Worm (Caenorhabditis elegans) whole organism, late embryonic: ENCODE measurements around the gene algn-1.

Experiments used
- C38D4.7 ChIP-seq: fragments of 200-800 bp; sonication (Bioruptor generic); optimal IDR thresholded peaks from 2 replicates; lab custom pipeline; 2018; ENCODE audit warnings: mild to moderate bottlenecking, missing genetic modification characterization, moderate library complexity, missing compliant biosample characterization
- K02D7.2 ChIP-seq: sonication (generic microtip); optimal IDR thresholded peaks from 2 replicates; lab custom pipeline; 2017; ENCODE audit warnings: mild to moderate bottlenecking, missing genetic modification characterization, missing compliant biosample characterization
- K09A11.1 ChIP-seq: sonication (generic microtip); optimal IDR thresholded peaks from 2 replicates; lab custom pipeline; 2017; ENCODE audit warnings: antibody characterized with exemption, mild to moderate bottlenecking, missing genetic modification characterization, missing compliant biosample characterization; ENCODE audit not compliant: insufficient read depth
- Y22D7AL.16 ChIP-seq: sonication (generic microtip); optimal IDR thresholded peaks from 2 replicates; lab custom pipeline; 2016; ENCODE audit warnings: missing genetic modification characterization, missing compliant biosample characterization
- ahr-1 ChIP-seq: sonication (generic microtip); optimal IDR thresholded peaks from 2 replicates; lab custom pipeline; 2016; ENCODE audit warnings: missing genetic modification characterization, missing compliant biosample characterization
- ama-1 ChIP-seq: fragments of 150-350 bp; optimal IDR thresholded peaks from 2 replicates; lab custom pipeline; 2014
- ceh-18 ChIP-seq: sonication (generic microtip); optimal IDR thresholded peaks from 2 replicates; lab custom pipeline; 2016; ENCODE audit warnings: missing genetic modification characterization, missing compliant biosample characterization
- ceh-19 ChIP-seq: fragments of 200-800 bp; sonication (Bioruptor generic); optimal IDR thresholded peaks from 2 replicates; lab custom pipeline; 2018; ENCODE audit warnings: mild to moderate bottlenecking, missing genetic modification characterization, missing compliant biosample characterization
- ceh-2 ChIP-seq: sonication (generic microtip); optimal IDR thresholded peaks from 2 replicates; lab custom pipeline; 2016; ENCODE audit warnings: missing genotype, missing genetic modification characterization, missing compliant biosample characterization
- ceh-22 ChIP-seq: sonication (generic microtip); optimal IDR thresholded peaks from 2 replicates; lab custom pipeline; 2017; ENCODE audit warnings: missing biosample characterization, missing genetic modification characterization
- ceh-24 ChIP-seq: sonication (generic microtip); optimal IDR thresholded peaks from 2 replicates; lab custom pipeline; 2016; ENCODE audit warnings: mild to moderate bottlenecking, missing genetic modification characterization, missing compliant biosample characterization
- ceh-30 ChIP-seq: fragments of 150-350 bp; optimal IDR thresholded peaks from 2 replicates; lab custom pipeline; 2014; ENCODE audit warnings: missing biosample characterization, missing genetic modification characterization
- ceh-6 ChIP-seq: fragments of 200-800 bp; sonication (Bioruptor generic); optimal IDR thresholded peaks from 2 replicates; lab custom pipeline; 2018; ENCODE audit warnings: mild to moderate bottlenecking, missing genetic modification characterization, missing compliant biosample characterization
- che-1 ChIP-seq: sonication (generic microtip); optimal IDR thresholded peaks from 2 replicates; lab custom pipeline; 2016; ENCODE audit warnings: mild to moderate bottlenecking, missing genetic modification characterization, missing compliant biosample characterization
- dmd-4 ChIP-seq: sonication (generic microtip); optimal IDR thresholded peaks from 2 replicates; lab custom pipeline; 2016; ENCODE audit warnings: borderline replicate concordance, missing genetic modification characterization, missing compliant biosample characterization
- dve-1 ChIP-seq: sonication (generic microtip); optimal IDR thresholded peaks from 2 replicates; lab custom pipeline; 2017; ENCODE audit warnings: antibody characterized with exemption, mild to moderate bottlenecking, missing genetic modification characterization, missing compliant biosample characterization
- elt-2 ChIP-seq: sonication (generic microtip); optimal IDR thresholded peaks from 2 replicates; lab custom pipeline; 2016; ENCODE audit warnings: missing genetic modification reagents, missing genetic modification characterization, missing compliant biosample characterization
- ets-4 ChIP-seq: sonication (generic microtip); optimal IDR thresholded peaks from 2 replicates; lab custom pipeline; 2016; ENCODE audit warnings: missing genetic modification characterization, missing compliant biosample characterization
- eyg-1 ChIP-seq: sonication (generic microtip); optimal IDR thresholded peaks from 2 replicates; lab custom pipeline; 2016; ENCODE audit warnings: missing genotype, missing genetic modification characterization, missing compliant biosample characterization
- fax-1 ChIP-seq: sonication (generic microtip); optimal IDR thresholded peaks from 2 replicates; lab custom pipeline; 2016; ENCODE audit warnings: missing genotype, missing genetic modification characterization, missing compliant biosample characterization
- gmeb-2 ChIP-seq: sonication (generic microtip); optimal IDR thresholded peaks from 2 replicates; lab custom pipeline; 2016; ENCODE audit warnings: missing genetic modification characterization, inconsistent platforms, missing compliant biosample characterization
- hlh-13 ChIP-seq: fragments of 200-800 bp; sonication (Bioruptor generic); optimal IDR thresholded peaks from 2 replicates; lab custom pipeline; 2018; ENCODE audit warnings: mild to moderate bottlenecking, missing genetic modification characterization, missing compliant biosample characterization
- hlh-30 ChIP-seq: sonication (generic microtip); optimal IDR thresholded peaks from 2 replicates; lab custom pipeline; 2017; ENCODE audit warnings: antibody characterized with exemption, missing genetic modification characterization, missing compliant biosample characterization; ENCODE audit not compliant: insufficient read depth
- hlh-6 ChIP-seq: sonication (generic microtip); optimal IDR thresholded peaks from 2 replicates; lab custom pipeline; 2016; ENCODE audit warnings: missing genotype, missing genetic modification characterization, missing compliant biosample characterization
- lim-6 ChIP-seq: sonication (generic microtip); optimal IDR thresholded peaks from 2 replicates; lab custom pipeline; 2016; ENCODE audit warnings: missing genetic modification characterization, missing compliant biosample characterization
- lin-11 ChIP-seq: fragments of 200-800 bp; sonication (Bioruptor generic); optimal IDR thresholded peaks from 2 replicates; lab custom pipeline; 2018; ENCODE audit warnings: mild to moderate bottlenecking, missing genetic modification characterization, missing compliant biosample characterization
- mec-3 ChIP-seq: sonication (generic microtip); optimal IDR thresholded peaks from 2 replicates; lab custom pipeline; 2016; ENCODE audit warnings: borderline replicate concordance, missing genetic modification characterization, missing compliant biosample characterization
- nfya-1 ChIP-seq: sonication (generic microtip); optimal IDR thresholded peaks from 2 replicates; lab custom pipeline; 2017; ENCODE audit warnings: missing genetic modification characterization, mild to moderate bottlenecking, missing compliant biosample characterization, antibody characterized with exemption, moderate library complexity
- nhr-11 ChIP-seq: fragments of 150-350 bp; optimal IDR thresholded peaks from 2 replicates; lab custom pipeline; 2014; ENCODE audit warnings: missing biosample characterization, missing genetic modification characterization
- nhr-232 ChIP-seq: sonication (generic microtip); optimal IDR thresholded peaks from 2 replicates; lab custom pipeline; 2016; ENCODE audit warnings: missing genetic modification characterization, missing compliant biosample characterization
- pag-3 ChIP-seq: sonication (generic microtip); optimal IDR thresholded peaks from 2 replicates; lab custom pipeline; 2016; ENCODE audit warnings: missing compliant biosample characterization, missing genetic modification characterization, borderline replicate concordance
- pax-1 ChIP-seq: fragments of 150-350 bp; optimal IDR thresholded peaks from 2 replicates; lab custom pipeline; 2014; ENCODE audit warnings: missing biosample characterization, missing genetic modification characterization
- pha-4 ChIP-seq: fragments of 150-350 bp; optimal IDR thresholded peaks from 2 replicates; lab custom pipeline; 2018; ENCODE audit warnings: missing biosample characterization, missing genetic modification reagents, missing genetic modification characterization
- pqm-1 ChIP-seq: sonication (generic microtip); optimal IDR thresholded peaks from 2 replicates; lab custom pipeline; 2016; ENCODE audit warnings: missing genetic modification characterization, missing compliant biosample characterization
- ref-2 ChIP-seq: sonication (generic microtip); optimal IDR thresholded peaks from 2 replicates; lab custom pipeline; 2016; ENCODE audit warnings: missing genetic modification characterization, missing compliant biosample characterization
- rnt-1 ChIP-seq: sonication (generic microtip); optimal IDR thresholded peaks from 2 replicates; lab custom pipeline; 2016; ENCODE audit warnings: missing genetic modification characterization, missing compliant biosample characterization
- sox-4 ChIP-seq: sonication (generic microtip); optimal IDR thresholded peaks from 2 replicates; lab custom pipeline; 2017; ENCODE audit warnings: mild to moderate bottlenecking, missing genetic modification characterization, inconsistent platforms, missing compliant biosample characterization
- syd-9 ChIP-seq: sonication (generic microtip); optimal IDR thresholded peaks from 2 replicates; lab custom pipeline; 2016; ENCODE audit warnings: mild to moderate bottlenecking, missing genetic modification characterization, moderate library complexity, missing compliant biosample characterization
- tbx-7 ChIP-seq: sonication (generic microtip); optimal IDR thresholded peaks from 2 replicates; lab custom pipeline; 2016; ENCODE audit warnings: missing genotype, missing genetic modification characterization, missing compliant biosample characterization
- ttx-3 ChIP-seq: sonication (generic microtip); optimal IDR thresholded peaks from 2 replicates; lab custom pipeline; 2016; ENCODE audit warnings: missing genetic modification reagents, missing genetic modification characterization, missing compliant biosample characterization
- unc-3 ChIP-seq, 2 experiments: fragments of 200-800 bp in 1 of 2; sonication (Bioruptor generic) in 1 of 2; sonication (generic microtip) in 1 of 2; conservative IDR thresholded peaks in 1 of 2; optimal IDR thresholded peaks in 1 of 2; 2 replicates each; pipeline versions ENCODE4 v1.3.6 to Lab custom; 2016 to 2022; ENCODE audit warnings: missing compliant biosample characterization in 2 of 2, missing genetic modification characterization in 2 of 2, missing genetic modification reagents in 1 of 2
- unc-55 ChIP-seq: sonication (generic microtip); optimal IDR thresholded peaks from 2 replicates; lab custom pipeline; 2017; ENCODE audit warnings: missing biosample characterization, missing genetic modification reagents, missing genetic modification characterization
- unc-86 ChIP-seq: sonication (generic microtip); optimal IDR thresholded peaks from 2 replicates; lab custom pipeline; 2016; ENCODE audit warnings: missing genetic modification characterization, missing compliant biosample characterization
- zip-5 ChIP-seq: sonication (generic microtip); optimal IDR thresholded peaks from 2 replicates; lab custom pipeline; 2016; ENCODE audit warnings: missing genetic modification characterization, missing compliant biosample characterization

algn-1 gene

ce11 chrIII:6418254-6418653, 41.7 kb upstream of the algn-1 start:
- no peak for TF ChIP-seq unc-86 (tag; lab: Kevin White, UChicago)
- no peak for TF ChIP-seq C38D4.7
- no peak for TF ChIP-seq ahr-1 (tag; lab: Kevin White, UChicago)
- TF ChIP-seq dve-1 (tag; lab: Kevin White, UChicago) = no peak
- no peak for TF ChIP-seq nfya-1 (tag; lab: Kevin White, UChicago)
- TF ChIP-seq pqm-1 (tag; lab: Kevin White, UChicago) = no peak
- TF ChIP-seq hlh-13 (GFP tag; lab: Kevin White, UChicago) = no peak
- TF ChIP-seq ttx-3 (tag; lab: Kevin White, UChicago) = no peak
- TF ChIP-seq, all 69 proteins: peak for 0

DNA sequence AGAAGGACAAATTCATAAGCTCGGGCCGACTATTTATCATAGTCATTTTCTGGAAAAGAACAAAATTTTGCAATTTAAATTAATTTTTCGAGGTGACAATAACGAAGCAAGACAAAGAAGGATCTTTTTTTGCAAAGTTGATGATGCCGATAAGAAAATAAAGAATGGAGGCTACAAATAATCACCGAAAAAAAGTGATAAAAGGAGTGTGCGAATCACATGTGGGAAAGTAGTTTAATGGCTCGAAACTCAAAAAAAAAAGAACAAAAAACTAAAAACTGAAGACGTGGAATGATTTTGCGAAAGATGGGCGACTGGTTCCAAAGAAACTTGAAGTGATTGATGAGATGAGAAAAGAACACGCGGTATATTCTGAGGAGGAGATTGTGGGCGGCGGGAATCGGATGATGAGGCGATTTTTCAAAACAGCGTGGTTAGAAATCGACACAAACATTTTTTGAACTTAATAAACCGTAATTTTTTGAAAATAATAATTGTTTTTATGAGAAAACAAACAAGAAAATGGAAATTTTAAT, 40.4 kb upstream of the algn-1 start, which contains the start of gene atgl-1:
TSS of gene atgl-1 (minus strand) at position 51 of the 536 bp plus-strand sequence.
- TF ChIP-seq C38D4.7 = no peak
- TF ChIP-seq hlh-6 (tag; lab: Kevin White, UChicago) = no peak
- no peak for TF ChIP-seq pqm-1 (tag; lab: Kevin White, UChicago)
- TF ChIP-seq syd-9 = no peak
- no peak for TF ChIP-seq unc-3 (GFP tag; conservative IDR thresholded peaks at IDR 0.05; lab: Robert Waterston, UW)
- TF ChIP-seq unc-3 (tag; optimal IDR thresholded peaks at IDR 0.05; lab: Kevin White, UChicago) = no peak
- TF ChIP-seq fax-1 (tag; lab: Kevin White, UChicago) = no peak
- TF ChIP-seq tbx-7 (tag; lab: Kevin White, UChicago) = no peak
- no peak for TF ChIP-seq lin-11 (tag; lab: Kevin White, UChicago)
- no peak for TF ChIP-seq hlh-30 (tag; lab: Kevin White, UChicago)
- no peak for TF ChIP-seq ama-1
- no peak for TF ChIP-seq zip-5 (tag; lab: Kevin White, UChicago)
- no peak for TF ChIP-seq sox-4
- no peak for TF ChIP-seq ahr-1 (tag; lab: Kevin White, UChicago)
- TF ChIP-seq ceh-2 (tag; lab: Kevin White, UChicago) = no peak
- no peak for TF ChIP-seq ceh-18 (tag; lab: Kevin White, UChicago)
- no peak for TF ChIP-seq hlh-13 (GFP tag; lab: Kevin White, UChicago)
- TF ChIP-seq che-1 (tag; lab: Kevin White, UChicago) = no peak
- TF ChIP-seq nhr-232 = no peak
- TF ChIP-seq mec-3 (tag; lab: Kevin White, UChicago) = no peak
- no peak for TF ChIP-seq pax-1 (tag; lab: Kevin White, UChicago)

- TF ChIP-seq elt-2 (tag; lab: Kevin White, UChicago) (no peak), dve-1 (tag; lab: Kevin White, UChicago) (no peak), rnt-1 (no peak), ttx-3 (tag; lab: Kevin White, UChicago) (no peak), ref-2 (tag; lab: Kevin White, UChicago) (no peak), lin-11 (tag; lab: Kevin White, UChicago) (no peak), pag-3 (tag; lab: Kevin White, UChicago) (no peak)
- TF ChIP-seq, all 69 proteins: peak for 0
Measured at ce11 chrIII:6420201-6420600, 39.7 kb upstream of the algn-1 start.

ce11 chrIII:6420995-6421404, 38.9 kb upstream of the algn-1 start:
- no peak for TF ChIP-seq ceh-6 (GFP tag; lab: Kevin White, UChicago)
- no peak for TF ChIP-seq K09A11.1 (tag; lab: Kevin White, UChicago)
- peak; percentile 47 for TF ChIP-seq ets-4
- no peak for TF ChIP-seq K02D7.2 (tag; lab: Kevin White, UChicago)
- no peak for TF ChIP-seq gmeb-2 (tag; lab: Kevin White, UChicago)
- TF ChIP-seq zip-5 (tag; lab: Kevin White, UChicago) = no peak
- no peak for TF ChIP-seq fax-1 (tag; lab: Kevin White, UChicago)
- TF ChIP-seq nhr-11 (tag; lab: Kevin White, UChicago) = no peak
- TF ChIP-seq eyg-1 = no peak
- no peak for TF ChIP-seq Y22D7AL.16
- no peak for TF ChIP-seq ceh-24
- TF ChIP-seq ceh-19 (GFP tag; lab: Kevin White, UChicago) = no peak
- no peak for TF ChIP-seq pha-4 (tag; lab: Kevin White, UChicago)
- no peak for TF ChIP-seq ahr-1 (tag; lab: Kevin White, UChicago)
- no peak for TF ChIP-seq hlh-13 (GFP tag; lab: Kevin White, UChicago)
- no peak for TF ChIP-seq pag-3 (tag; lab: Kevin White, UChicago)
- TF ChIP-seq nfya-1 (tag; lab: Kevin White, UChicago) = peak; percentile 62
- no peak for TF ChIP-seq dmd-4 (tag; lab: Kevin White, UChicago)
- TF ChIP-seq ceh-30 (tag; lab: Kevin White, UChicago) = no peak
- peak; percentile 17 for TF ChIP-seq ref-2 (tag; lab: Kevin White, UChicago)
- TF ChIP-seq ceh-22 (tag; lab: Kevin White, UChicago) = no peak
- TF ChIP-seq lim-6 (tag; lab: Kevin White, UChicago) = no peak
- TF ChIP-seq unc-55 (GFP tag; lab: Kevin White, UChicago) = peak; percentile 88
- TF ChIP-seq hlh-6 (tag; lab: Kevin White, UChicago) = no peak
- TF ChIP-seq syd-9 = no peak
- TF ChIP-seq ttx-3 (tag; lab: Kevin White, UChicago) = no peak
